Worm (Caenorhabditis elegans) whole organism, L3 larva: ENCODE data around the gene ZK632.11.

ENCODE experiments used
- R02D3.7 ChIP-seq: fragments of 150-350 bp; optimal IDR thresholded peaks from 2 replicates; lab custom pipeline; 2014; ENCODE audit warnings: missing biosample characterization, missing genetic modification characterization
- ZK546.5 ChIP-seq: sonication (generic microtip); optimal IDR thresholded peaks from 2 replicates; lab custom pipeline; 2017; ENCODE audit warnings: missing biosample characterization, missing genetic modification characterization
- ama-1 ChIP-seq: fragments of 150-350 bp; optimal IDR thresholded peaks from 2 replicates; lab custom pipeline; 2018
- ceh-16 ChIP-seq: sonication (generic microtip); optimal IDR thresholded peaks from 2 replicates; lab custom pipeline; 2017; ENCODE audit warnings: missing biosample characterization, missing genetic modification characterization
- ceh-28 ChIP-seq: fragments of 150-350 bp; optimal IDR thresholded peaks from 2 replicates; lab custom pipeline; 2014; ENCODE audit warnings: missing biosample characterization, missing genetic modification reagents, missing genetic modification characterization
- egl-27 ChIP-seq: sonication (generic microtip); optimal IDR thresholded peaks from 4 replicates; lab custom pipeline; 2017; ENCODE audit warnings: missing biosample characterization, missing genetic modification reagents, missing genetic modification characterization
- egl-5 ChIP-seq: fragments of 150-350 bp; optimal IDR thresholded peaks from 2 replicates; lab custom pipeline; 2017; ENCODE audit warnings: missing biosample characterization, missing genetic modification reagents, missing genetic modification characterization, inconsistent platforms
- elt-1 ChIP-seq: fragments of 150-350 bp; optimal IDR thresholded peaks from 2 replicates; lab custom pipeline; 2014; ENCODE audit warnings: missing biosample characterization, missing genetic modification characterization
- elt-2 ChIP-seq: sonication (generic microtip); optimal IDR thresholded peaks from 2 replicates; lab custom pipeline; 2016; ENCODE audit warnings: missing genetic modification reagents, mild to moderate bottlenecking, missing genetic modification characterization, missing compliant biosample characterization
- eor-1 ChIP-seq, 2 experiments: fragments of 150-350 bp; optimal IDR thresholded peaks; 2 replicates each; lab custom pipeline; 2014 to 2018; ENCODE audit warnings: missing biosample characterization in 2 of 2, missing genetic modification characterization in 2 of 2
- fkh-10 ChIP-seq: sonication (generic microtip); optimal IDR thresholded peaks from 2 replicates; lab custom pipeline; 2017; ENCODE audit warnings: missing biosample characterization, missing genetic modification reagents, missing genetic modification characterization
- fkh-2 ChIP-seq: fragments of 150-350 bp; optimal IDR thresholded peaks from 2 replicates; lab custom pipeline; 2014; ENCODE audit warnings: missing biosample characterization, missing genetic modification reagents, missing genetic modification characterization
- fos-1 ChIP-seq: fragments of 150-350 bp; optimal IDR thresholded peaks from 2 replicates; lab custom pipeline; 2014; ENCODE audit warnings: missing biosample characterization, missing genetic modification characterization
- jun-1 ChIP-seq: fragments of 150-350 bp; optimal IDR thresholded peaks from 2 replicates; lab custom pipeline; 2014; ENCODE audit warnings: missing biosample characterization, missing genetic modification reagents, missing genetic modification characterization
- lin-15B ChIP-seq: fragments of 150-350 bp; optimal IDR thresholded peaks from 2 replicates; lab custom pipeline; 2014; ENCODE audit warnings: missing biosample characterization, missing genetic modification characterization
- lin-39 ChIP-seq: fragments of 150-350 bp; optimal IDR thresholded peaks from 2 replicates; lab custom pipeline; 2018; ENCODE audit warnings: missing biosample characterization, missing genetic modification reagents, missing genetic modification characterization
- lsy-12 ChIP-seq: sonication (generic microtip); optimal IDR thresholded peaks from 2 replicates; lab custom pipeline; 2016; ENCODE audit warnings: mild to moderate bottlenecking, missing genetic modification characterization, missing compliant biosample characterization
- mdl-1 ChIP-seq: fragments of 150-350 bp; optimal IDR thresholded peaks from 2 replicates; lab custom pipeline; 2014; ENCODE audit warnings: missing biosample characterization, missing genetic modification characterization
- nfya-1 ChIP-seq: sonication (generic microtip); optimal IDR thresholded peaks from 2 replicates; lab custom pipeline; 2017; ENCODE audit warnings: missing genetic modification characterization, mild to moderate bottlenecking, missing compliant biosample characterization, antibody characterized with exemption, moderate library complexity; ENCODE audit not compliant: insufficient read depth
- nhr-11 ChIP-seq: fragments of 150-350 bp; optimal IDR thresholded peaks from 2 replicates; lab custom pipeline; 2014; ENCODE audit warnings: missing biosample characterization, missing genetic modification characterization
- nhr-12 ChIP-seq: fragments of 150-350 bp; optimal IDR thresholded peaks from 2 replicates; lab custom pipeline; 2014; ENCODE audit warnings: missing biosample characterization, missing genetic modification characterization
- nhr-23 ChIP-seq: fragments of 150-350 bp; optimal IDR thresholded peaks from 2 replicates; lab custom pipeline; 2014; ENCODE audit warnings: missing biosample characterization, missing genetic modification reagents, missing genetic modification characterization
- nhr-237 ChIP-seq: fragments of 150-350 bp; optimal IDR thresholded peaks from 2 replicates; lab custom pipeline; 2014; ENCODE audit warnings: missing biosample characterization, missing genetic modification characterization
- nhr-25 ChIP-seq: sonication (generic microtip); optimal IDR thresholded peaks from 2 replicates; lab custom pipeline; 2017; ENCODE audit warnings: missing biosample characterization, missing genetic modification characterization
- nhr-43 ChIP-seq: sonication (generic microtip); optimal IDR thresholded peaks from 2 replicates; lab custom pipeline; 2016; ENCODE audit warnings: mild to moderate bottlenecking, missing genetic modification characterization, missing compliant biosample characterization; ENCODE audit not compliant: poor library complexity, severe bottlenecking
- nhr-77 ChIP-seq: fragments of 150-350 bp; optimal IDR thresholded peaks from 2 replicates; lab custom pipeline; 2014; ENCODE audit warnings: missing biosample characterization, missing genetic modification characterization
- pha-4 ChIP-seq: fragments of 150-350 bp; optimal IDR thresholded peaks from 2 replicates; lab custom pipeline; 2014; ENCODE audit warnings: missing biosample characterization, missing genetic modification reagents, missing genetic modification characterization
- pqm-1 ChIP-seq: fragments of 150-350 bp; optimal IDR thresholded peaks from 2 replicates; lab custom pipeline; 2017; ENCODE audit warnings: missing biosample characterization, missing genetic modification characterization, inconsistent platforms
- sea-2 ChIP-seq: fragments of 150-350 bp; sonication (generic microtip); optimal IDR thresholded peaks from 4 replicates; lab custom pipeline; 2014; ENCODE audit warnings: missing biosample characterization, missing genetic modification reagents, missing genetic modification characterization
- snpc-4 ChIP-seq: fragments of 150-350 bp; optimal IDR thresholded peaks from 2 replicates; lab custom pipeline; 2014; ENCODE audit warnings: missing biosample characterization, missing genetic modification characterization
- zag-1 ChIP-seq: fragments of 150-350 bp; optimal IDR thresholded peaks from 2 replicates; lab custom pipeline; 2014; ENCODE audit warnings: missing biosample characterization, missing genetic modification characterization
- ztf-11 ChIP-seq: fragments of 150-350 bp; optimal IDR thresholded peaks from 2 replicates; lab custom pipeline; 2014; ENCODE audit warnings: missing biosample characterization, missing genetic modification characterization

ZK632.11 gene

DNA sequence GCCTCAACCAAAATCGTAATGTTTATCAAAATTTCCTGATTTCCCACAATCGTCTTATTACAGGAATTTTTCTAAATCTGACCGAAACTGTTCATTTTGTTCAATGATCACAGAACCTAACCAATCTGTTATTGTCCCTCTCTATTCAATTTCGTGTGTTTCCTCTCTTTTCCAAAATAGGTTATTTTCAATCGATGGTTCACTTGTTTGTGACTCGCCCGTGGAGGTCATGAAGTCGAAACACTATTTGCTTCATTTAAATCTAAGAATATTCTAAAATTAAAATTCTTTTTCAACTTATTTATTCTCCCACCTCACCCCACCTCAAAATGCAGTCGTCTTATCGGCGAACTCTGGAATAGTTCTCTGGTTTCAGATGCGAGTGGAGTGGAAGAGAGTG lies 23.2 kb downstream of the ZK632.11 start:
- TF ChIP-seq elt-2 (peak; percentile 21), pqm-1 (tag; lab: Kevin White, UChicago) (peak; percentile 49), nhr-25 (tag; lab: Kevin White, UChicago) (no peak), nhr-237 (no peak)
- TF ChIP-seq, all 47 proteins: peak for 2

- TF ChIP-seq pqm-1 (tag; lab: Kevin White, UChicago) (no peak), fkh-2 (no peak), egl-5 (tag; lab: Kevin White, UChicago) (no peak), lin-15B (no peak), lin-39 (tag; lab: Kevin White, UChicago) (peak; percentile 49), fkh-10 (GFP tag; lab: Kevin White, UChicago) (no peak), nhr-77 (tag; lab: Kevin White, UChicago) (no peak)
- TF ChIP-seq, all 47 proteins: peak for 1
Observed at ce11 chrIII:9851547-9851946, 23.8 kb downstream of the ZK632.11 start, which contains the start of gene K11H3.3. TSS of gene K11H3.3 (plus strand) at chrIII:9851854.

- TF ChIP-seq ama-1 (lab: Kevin White, UChicago) (peak; percentile 7), elt-2 (peak; percentile 15), nhr-11 (tag; lab: Kevin White, UChicago) (no peak)
Observed at ce11 chrIII:9853667-9854620, 26.2 kb downstream of the ZK632.11 start.

DNA sequence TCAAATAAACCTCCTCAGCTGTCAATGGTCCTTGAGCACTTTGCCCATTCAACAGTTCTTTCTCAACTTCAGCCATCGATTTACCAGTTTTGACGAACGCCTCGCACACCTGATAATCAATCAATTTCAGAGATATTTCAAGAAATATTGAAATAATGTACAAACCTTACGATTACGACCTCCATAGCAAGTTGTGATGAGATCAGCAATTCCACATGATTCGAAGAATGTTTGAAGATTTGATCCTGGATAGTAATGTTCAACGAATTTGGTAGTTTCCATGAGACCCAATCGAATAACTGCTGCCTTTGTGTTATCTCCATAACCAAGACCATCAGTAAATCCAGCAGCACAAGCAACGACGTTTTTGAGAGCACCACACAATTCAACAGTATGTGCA lies 27.2 kb downstream of the ZK632.11 start:
- TF ChIP-seq eor-1 (tag; optimal IDR thresholded peaks at IDR 0.05; lab: Kevin White, UChicago) (no peak), fkh-10 (GFP tag; lab: Kevin White, UChicago) (no peak), lsy-12 (tag; lab: Kevin White, UChicago) (no peak)

ce11 chrIII:9857110-9857509 lies 29.4 kb downstream of the ZK632.11 start:
- TF ChIP-seq jun-1 (tag; lab: Kevin White, UChicago), result no peak
- TF ChIP-seq egl-27 (tag; lab: Kevin White, UChicago), result no peak
- TF ChIP-seq nhr-12, result no peak
- TF ChIP-seq fkh-10 (GFP tag; lab: Kevin White, UChicago), result no peak
- TF ChIP-seq ceh-16, result no peak
- TF ChIP-seq ztf-11 (tag; lab: Kevin White, UChicago), result no peak
- no peak for TF ChIP-seq lsy-12 (tag; lab: Kevin White, UChicago)
- no peak for TF ChIP-seq snpc-4 (tag; lab: Kevin White, UChicago)
- TF ChIP-seq nfya-1, result no peak
- TF ChIP-seq elt-2, result peak; percentile 70
- TF ChIP-seq R02D3.7 (tag; lab: Kevin White, UChicago), result no peak
- TF ChIP-seq pha-4 (tag; lab: Kevin White, UChicago), result peak; percentile 28
- TF ChIP-seq mdl-1 (tag; lab: Kevin White, UChicago), result no peak

DNA sequence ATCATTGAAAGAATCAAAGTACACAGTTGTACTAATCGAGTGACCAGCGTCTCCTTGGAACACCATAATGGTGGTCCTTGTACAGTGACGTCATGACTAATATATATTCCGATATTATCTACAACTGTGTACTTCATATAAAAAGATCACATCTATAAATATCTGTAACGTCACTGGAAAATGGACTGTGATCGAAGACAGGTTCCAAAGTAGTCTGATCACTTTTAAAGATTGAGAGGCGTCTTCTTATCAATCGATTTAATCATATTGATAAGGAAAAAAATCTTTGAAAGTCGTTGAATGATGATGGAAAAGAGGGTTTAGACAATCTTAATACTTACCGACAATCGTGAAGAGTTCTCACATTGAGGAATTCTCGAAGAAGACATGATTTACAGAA lies 30.3 kb downstream of the ZK632.11 start:
- TF ChIP-seq zag-1 (no peak), egl-27 (tag; lab: Kevin White, UChicago) (no peak), ceh-28 (peak; percentile 72), elt-2 (peak; percentile 68), nfya-1 (no peak), eor-1 (tag; optimal IDR thresholded peaks at IDR 0.05; lab: Kevin White, UChicago) (no peak), ZK546.5 (tag; lab: Kevin White, UChicago) (no peak), pha-4 (tag; lab: Kevin White, UChicago) (peak; percentile 1), nhr-23 (peak; percentile 50), elt-1 (peak; percentile 97), pqm-1 (tag; lab: Kevin White, UChicago) (peak; percentile 68), fos-1 (tag; lab: Kevin White, UChicago) (no peak), sea-2 (GFP tag; lab: Kevin White, UChicago) (no peak), nhr-43 (tag; lab: Kevin White, UChicago) (peak; percentile 30)
